Fruit fly (Drosophila melanogaster): ENCODE results near the gene mud.

mud gene

dm6 chrX:14242941-14243736 is 4.4 kb upstream of the mud start, which contains the start of gene CG32599 (continued):
- TF ChIP-seq dsx (GFP tag; optimal IDR thresholded peaks at IDR 0.05; ENCODE audit: poor library complexity, severe bottlenecking), result no peak
- TF ChIP-seq ss (GFP tag; optimal IDR thresholded peaks at IDR 0.05), result no peak
- TF ChIP-seq CG3919 (GFP tag; optimal IDR thresholded peaks at IDR 0.05), result no peak
- TF ChIP-seq CG11902 (GFP tag; optimal IDR thresholded peaks at IDR 0.05), result no peak
- TF ChIP-seq eg (GFP tag; IDR thresholded peaks at IDR 0.05), result peak; percentile 62; the same call in 2 of the 3 replicates
- peak; percentile 4 for TF ChIP-seq Eip93F (GFP tag; optimal IDR thresholded peaks at IDR 0.05)

DNA sequence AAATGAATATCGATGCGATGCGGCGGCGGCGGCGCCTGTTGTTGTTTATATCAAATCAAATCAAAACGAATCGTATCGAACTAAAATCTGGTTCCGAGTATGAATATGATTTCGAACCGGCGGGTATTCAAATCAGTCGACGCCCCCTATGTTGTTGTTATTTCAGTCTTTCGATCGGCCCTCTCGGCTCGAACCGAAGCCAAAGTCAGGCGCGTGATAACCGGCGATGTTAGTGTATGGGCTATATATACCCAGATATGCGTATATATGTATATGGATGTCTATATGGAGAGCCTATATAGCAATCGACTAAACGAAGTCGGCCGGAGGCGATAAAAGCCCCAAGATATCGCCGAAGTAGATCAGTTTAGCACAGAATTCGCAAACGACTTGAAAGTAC is 13.3 kb downstream of the mud start, which contains the start of the genes CG46317 and Tat:
TSS of gene CG46317 (plus strand) at position 361 of the 400 bp plus-strand sequence.
TSS of gene Tat (plus strand) at position 361 of the 400 bp plus-strand sequence.
- no peak for TF ChIP-seq CG16779 (tag; optimal IDR thresholded peaks at IDR 0.05)
- TF ChIP-seq Ets96B (tag; optimal IDR thresholded peaks at IDR 0.05), result no peak
- TF ChIP-seq CG15336 (GFP tag; IDR thresholded peaks at IDR 0.05), result no peak
- no peak for TF ChIP-seq CG10669 (GFP tag; optimal IDR thresholded peaks at IDR 0.05)
- TF ChIP-seq CG6792 (GFP tag; optimal IDR thresholded peaks at IDR 0.05), result no peak
- no peak for TF ChIP-seq fkh (GFP tag; optimal IDR thresholded peaks at IDR 0.05)
- TF ChIP-seq achi (GFP tag; optimal IDR thresholded peaks at IDR 0.05), result no peak
- TF ChIP-seq esn (GFP tag; optimal IDR thresholded peaks at IDR 0.05), result no peak
- no peak for TF ChIP-seq Eip75B (GFP tag; optimal IDR thresholded peaks at IDR 0.05)
- no peak for TF ChIP-seq Sox102F (GFP tag; optimal IDR thresholded peaks at IDR 0.05)
- TF ChIP-seq CG32006 (GFP tag; optimal IDR thresholded peaks at IDR 0.05), result no peak
- no peak for TF ChIP-seq Ets21C (GFP tag; optimal IDR thresholded peaks at IDR 0.05)
- no peak for TF ChIP-seq CG7368 (GFP tag; optimal IDR thresholded peaks at IDR 0.05)
- TF ChIP-seq CG10631 (GFP tag; optimal IDR thresholded peaks at IDR 0.05), result no peak
- no peak for TF ChIP-seq CG31627 (GFP tag; optimal IDR thresholded peaks at IDR 0.05)

DNA sequence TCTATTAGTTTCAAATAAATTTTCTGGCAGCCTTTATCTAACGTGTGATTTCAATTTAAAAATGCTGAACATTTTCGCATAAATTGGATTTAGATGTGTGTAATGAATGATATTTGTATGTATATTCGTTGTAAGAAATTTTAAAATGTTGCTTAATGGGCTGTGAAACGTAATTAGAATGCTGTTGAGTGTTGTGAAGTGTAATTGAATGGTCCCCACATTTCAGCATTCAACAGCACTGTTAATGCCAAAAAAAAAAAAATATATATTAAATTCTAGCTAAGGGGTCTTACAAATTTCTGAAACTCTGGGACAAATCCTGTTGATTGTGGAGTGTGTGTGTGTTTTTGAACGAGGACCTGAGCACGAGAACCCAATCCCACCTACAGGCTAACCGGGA is 17.6 kb downstream of the mud start:
- no peak for TF ChIP-seq Gug (GFP tag; IDR thresholded peaks at IDR 0.05)
- TF ChIP-seq CG8632 (GFP tag; optimal IDR thresholded peaks at IDR 0.05), result no peak
- no peak for TF ChIP-seq esn (GFP tag; optimal IDR thresholded peaks at IDR 0.05)
- no peak for TF ChIP-seq CG3032 (tag; optimal IDR thresholded peaks at IDR 0.05)
- TF ChIP-seq CG31627 (GFP tag; optimal IDR thresholded peaks at IDR 0.05), result no peak
- TF ChIP-seq CG7368 (GFP tag; optimal IDR thresholded peaks at IDR 0.05), result no peak
- no peak for TF ChIP-seq Eip93F (GFP tag; optimal IDR thresholded peaks at IDR 0.05)
- TF ChIP-seq CG32006 (GFP tag; optimal IDR thresholded peaks at IDR 0.05), result no peak
- TF ChIP-seq CG11294 (GFP tag; IDR thresholded peaks at IDR 0.05), result no peak
- TF ChIP-seq Sox15 (GFP tag; optimal IDR thresholded peaks at IDR 0.05), result no peak
- no peak for TF ChIP-seq spab (GFP tag; optimal IDR thresholded peaks at IDR 0.05)
- no peak for TF ChIP-seq CG10669 (GFP tag; optimal IDR thresholded peaks at IDR 0.05)
- TF ChIP-seq pdm3 (GFP tag; optimal IDR thresholded peaks at IDR 0.05), result no peak
- TF ChIP-seq Hr39 (GFP tag; optimal IDR thresholded peaks at IDR 0.05), result no peak
- TF ChIP-seq CG15336 (GFP tag; IDR thresholded peaks at IDR 0.05), result no peak
- no peak for TF ChIP-seq Hr38 (GFP tag; optimal IDR thresholded peaks at IDR 0.05)

DNA sequence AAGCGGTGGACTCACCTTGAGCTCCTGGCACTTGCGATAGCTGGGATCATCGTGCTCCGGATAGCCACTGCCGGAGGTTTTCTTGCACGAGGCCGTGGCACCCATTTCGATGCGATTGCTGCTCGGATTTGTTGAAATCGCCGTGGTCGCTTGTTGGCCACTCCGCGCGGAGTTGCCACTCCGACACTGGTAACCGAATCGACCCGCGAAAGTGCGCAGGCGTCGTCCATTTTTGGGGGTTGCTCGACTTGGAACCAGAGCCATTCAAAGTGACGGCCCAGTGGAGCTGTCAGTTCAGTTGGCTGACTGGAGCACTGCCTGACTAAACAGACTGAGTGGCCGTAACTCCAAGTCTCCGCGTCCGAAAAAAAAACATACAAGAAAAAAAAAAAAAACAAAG is 18.5 kb downstream of the mud start, which contains the start of the genes CG13404 and na:
TSS of gene CG13404 (minus strand) at position 176 of the 400 bp plus-strand sequence.
TSS of gene na (plus strand) at position 293 of the 400 bp plus-strand sequence.
- TF ChIP-seq eg (GFP tag; IDR thresholded peaks at IDR 0.05), result 0 out of 3 replicates have a peak, but pooled peaks have one; percentile 26
- no peak for TF ChIP-seq cyc (GFP tag; optimal IDR thresholded peaks at IDR 0.05)
- no peak for TF ChIP-seq acj6 (GFP tag; optimal IDR thresholded peaks at IDR 0.05)

DNA sequence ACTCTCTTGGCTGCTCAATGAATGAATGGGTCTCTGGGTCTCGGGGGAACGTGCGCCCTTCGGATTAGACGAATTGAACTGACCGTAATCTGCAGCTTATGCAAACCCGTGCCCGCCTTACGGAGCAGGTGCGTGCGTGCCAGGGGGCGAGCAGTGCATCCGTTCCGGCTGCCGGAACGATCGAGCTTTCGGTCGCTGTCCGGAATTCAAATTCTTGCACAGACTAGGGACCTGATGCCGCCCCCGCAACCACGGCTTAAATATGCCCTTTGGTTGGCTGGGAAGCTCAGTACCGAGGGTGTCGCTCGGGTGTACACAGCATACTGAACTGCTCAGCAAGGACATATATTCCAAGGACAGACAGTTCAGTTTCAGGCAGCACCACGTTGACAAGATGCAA is 29.9 kb downstream of the mud start, which contains the start of gene Muc12Ea:
TSS of gene Muc12Ea (plus strand) at position 301 of the 400 bp plus-strand sequence.
- TF ChIP-seq CG6854 (GFP tag; optimal IDR thresholded peaks at IDR 0.05) (no peak), CG11902 (GFP tag; optimal IDR thresholded peaks at IDR 0.05) (no peak), fd85E (GFP tag; optimal IDR thresholded peaks at IDR 0.05) (no peak), spab (GFP tag; optimal IDR thresholded peaks at IDR 0.05) (no peak), CG10669 (GFP tag; optimal IDR thresholded peaks at IDR 0.05) (no peak), CG7368 (GFP tag; optimal IDR thresholded peaks at IDR 0.05) (no peak), Hr39 (GFP tag; optimal IDR thresholded peaks at IDR 0.05) (no peak), Blimp-1 (GFP tag; optimal IDR thresholded peaks at IDR 0.05) (no peak)

All from whole organism, prepupa.